Fruit fly (Drosophila melanogaster): ENCODE measurements around the gene Gr28a.

The Gr28a gene

DNA sequence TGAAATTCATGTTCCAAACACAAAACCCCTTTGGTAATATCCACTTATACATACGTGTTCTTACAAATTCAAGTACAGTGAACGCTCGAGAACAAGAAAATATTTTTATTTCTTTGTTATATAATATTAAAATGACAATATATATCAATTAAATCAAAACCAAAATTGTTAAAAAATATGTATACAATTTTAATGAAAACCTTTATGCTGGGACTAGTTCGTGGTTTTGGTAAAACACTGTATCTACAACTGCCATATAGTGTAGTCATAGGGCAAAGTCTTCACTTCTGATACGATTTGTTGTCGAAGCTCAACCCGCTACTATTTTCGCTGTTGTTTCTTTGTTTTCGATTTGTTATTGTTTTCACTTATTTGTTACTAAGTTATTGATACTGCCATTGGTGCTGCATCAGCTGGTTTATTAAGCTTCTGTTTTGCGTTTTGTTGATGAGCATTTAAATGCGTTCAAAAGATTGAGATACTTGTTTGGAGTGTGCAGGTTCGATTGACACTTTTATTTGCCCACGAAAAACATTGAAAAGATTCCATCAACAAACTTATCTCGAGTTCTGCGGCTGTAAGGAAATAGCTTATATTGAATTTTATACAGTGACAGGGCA is 19.2 kb downstream of the Gr28a start:
- TF ChIP-seq Mio (GFP tag; optimal IDR thresholded peaks at IDR 0.05) (no peak), CG32264 (GFP tag; optimal IDR thresholded peaks at IDR 0.05) (no peak), sv (GFP tag; optimal IDR thresholded peaks at IDR 0.05) (no peak), CG9705 (GFP tag; optimal IDR thresholded peaks at IDR 0.05) (no peak), CrebA (GFP tag; optimal IDR thresholded peaks at IDR 0.05; ENCODE audit: borderline replicate concordance) (no peak), Sp1 (GFP tag; optimal IDR thresholded peaks at IDR 0.05) (peak; percentile 50), Jra (GFP tag; optimal IDR thresholded peaks at IDR 0.05) (no peak), Vsx2 (GFP tag; optimal IDR thresholded peaks at IDR 0.05; ENCODE audit: partially characterized antibody) (no peak), sage (GFP tag; optimal IDR thresholded peaks at IDR 0.05) (no peak), N (GFP tag; optimal IDR thresholded peaks at IDR 0.05) (no peak), Dfd (GFP tag; optimal IDR thresholded peaks at IDR 0.05) (no peak), pan (optimal IDR thresholded peaks at IDR 0.05) (no peak), brk (GFP tag; optimal IDR thresholded peaks at IDR 0.05) (peak; percentile 12), fru (GFP tag; optimal IDR thresholded peaks at IDR 0.05) (peak; percentile 7), lola (GFP tag; optimal IDR thresholded peaks at IDR 0.05) (no peak), dmrt93B (GFP tag; optimal IDR thresholded peaks at IDR 0.05) (no peak), Hr83 (GFP tag; optimal IDR thresholded peaks at IDR 0.05; ENCODE audit: poor library complexity, severe bottlenecking) (no peak), dsf (GFP tag; optimal IDR thresholded peaks at IDR 0.05; ENCODE audit: borderline replicate concordance) (no peak), Dif (GFP tag; optimal IDR thresholded peaks at IDR 0.05; ENCODE audit: partially characterized antibody) (no peak), Myc (optimal IDR thresholded peaks at IDR 0.05) (no peak), Hnf4 (GFP tag; optimal IDR thresholded peaks at IDR 0.05) (peak; percentile 62), Hr78 (GFP tag; optimal IDR thresholded peaks at IDR 0.05) (no peak), GATAd (GFP tag; optimal IDR thresholded peaks at IDR 0.05) (no peak), usp (GFP tag; optimal IDR thresholded peaks at IDR 0.05) (no peak), HLH106 (tag; optimal IDR thresholded peaks at IDR 0.05) (peak; percentile 36), woc (GFP tag; optimal IDR thresholded peaks at IDR 0.05) (no peak), h (GFP tag; optimal IDR thresholded peaks at IDR 0.05) (peak; percentile 3), OdsH (GFP tag; optimal IDR thresholded peaks at IDR 0.05) (peak; percentile 50), ey (GFP tag; optimal IDR thresholded peaks at IDR 0.05) (peak; percentile 8), br (GFP tag; optimal IDR thresholded peaks at IDR 0.05) (no peak), tai (GFP tag; optimal IDR thresholded peaks at IDR 0.05) (no peak), dl (GFP tag; optimal IDR thresholded peaks at IDR 0.05; ENCODE audit: insufficient read depth in 1 of 2, partially characterized antibody in 2 of 2) (no peak), foxo (GFP tag; optimal IDR thresholded peaks at IDR 0.05) (peak in 1 of 2 experiments; percentile 50), Abd-B (GFP tag; optimal IDR thresholded peaks at IDR 0.05) (no peak), psq (GFP tag; optimal IDR thresholded peaks at IDR 0.05) (peak; percentile 7), rgr (GFP tag; optimal IDR thresholded peaks at IDR 0.05) (peak; percentile 37), jim (GFP tag; optimal IDR thresholded peaks at IDR 0.05) (no peak), Rel (GFP tag; optimal IDR thresholded peaks at IDR 0.05) (no peak), Rel (tag; optimal IDR thresholded peaks at IDR 0.05) (peak; percentile 4)

DNA sequence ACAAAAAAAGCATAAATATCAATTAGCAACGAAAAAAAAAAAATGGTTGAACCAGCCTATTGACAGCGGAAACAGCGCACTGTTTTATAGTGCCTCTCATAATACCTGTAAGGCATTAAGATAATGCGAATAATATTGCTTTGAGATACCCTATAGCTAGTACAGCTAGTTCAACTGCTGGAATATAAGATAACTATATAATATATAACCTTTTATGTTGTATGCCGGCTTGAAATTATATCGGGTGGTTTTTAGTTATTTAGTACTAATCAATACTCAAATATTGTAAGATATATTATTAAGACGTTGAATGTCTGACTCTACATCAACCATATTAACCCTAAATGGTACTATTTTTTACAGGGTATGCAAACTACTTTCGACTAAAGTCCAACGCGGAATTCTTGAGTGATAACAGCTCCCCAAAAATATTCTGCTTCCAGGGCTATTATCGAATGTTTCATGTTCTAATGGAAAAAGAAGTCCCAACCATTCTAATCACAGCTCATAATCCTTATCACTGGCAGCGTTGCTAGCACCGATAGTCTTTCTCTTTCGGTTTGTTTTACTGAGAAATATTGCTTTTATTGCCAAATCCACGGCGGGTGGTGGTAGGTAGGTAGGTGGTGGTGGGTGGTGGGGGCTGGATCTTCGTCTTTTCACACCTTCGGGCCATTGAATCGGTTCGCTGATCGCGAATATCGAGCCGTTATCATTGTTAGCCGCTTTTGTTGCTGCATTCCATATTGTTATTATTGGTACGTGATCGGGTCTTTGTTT is 19.9 kb downstream of the Gr28a start:
- no peak for TF ChIP-seq Jra (GFP tag; optimal IDR thresholded peaks at IDR 0.05)
- no peak for TF ChIP-seq dsf (GFP tag; optimal IDR thresholded peaks at IDR 0.05; ENCODE audit: borderline replicate concordance)
- no peak for TF ChIP-seq usp (GFP tag; optimal IDR thresholded peaks at IDR 0.05)
- no peak for TF ChIP-seq HLH106 (tag; optimal IDR thresholded peaks at IDR 0.05)
- no peak for TF ChIP-seq Rel (GFP tag; optimal IDR thresholded peaks at IDR 0.05)
- peak; percentile 5 for TF ChIP-seq Rel (tag; optimal IDR thresholded peaks at IDR 0.05)
- TF ChIP-seq foxo (GFP tag; optimal IDR thresholded peaks at IDR 0.05), result peak in 1 of 2 experiments; percentile 29
- no peak for TF ChIP-seq Dfd (GFP tag; optimal IDR thresholded peaks at IDR 0.05)
- TF ChIP-seq rgr (GFP tag; optimal IDR thresholded peaks at IDR 0.05), result no peak
- no peak for TF ChIP-seq OdsH (GFP tag; optimal IDR thresholded peaks at IDR 0.05)
- TF ChIP-seq Sp1 (GFP tag; optimal IDR thresholded peaks at IDR 0.05), result no peak
- TF ChIP-seq dmrt93B (GFP tag; optimal IDR thresholded peaks at IDR 0.05), result no peak
- no peak for TF ChIP-seq br (GFP tag; optimal IDR thresholded peaks at IDR 0.05)
- no peak for TF ChIP-seq tai (GFP tag; optimal IDR thresholded peaks at IDR 0.05)
- TF ChIP-seq Hr78 (GFP tag; optimal IDR thresholded peaks at IDR 0.05), result no peak
- TF ChIP-seq jim (GFP tag; optimal IDR thresholded peaks at IDR 0.05), result no peak
- TF ChIP-seq lola (GFP tag; optimal IDR thresholded peaks at IDR 0.05), result no peak
- no peak for TF ChIP-seq Dif (GFP tag; optimal IDR thresholded peaks at IDR 0.05; ENCODE audit: partially characterized antibody)
- TF ChIP-seq N (GFP tag; optimal IDR thresholded peaks at IDR 0.05), result no peak
- TF ChIP-seq Myc (optimal IDR thresholded peaks at IDR 0.05), result no peak
- TF ChIP-seq fru (GFP tag; optimal IDR thresholded peaks at IDR 0.05), result peak; percentile 42
- peak; percentile 41 for TF ChIP-seq Hr83 (GFP tag; optimal IDR thresholded peaks at IDR 0.05; ENCODE audit: poor library complexity, severe bottlenecking)
- no peak for TF ChIP-seq Mio (GFP tag; optimal IDR thresholded peaks at IDR 0.05)
- TF ChIP-seq sage (GFP tag; optimal IDR thresholded peaks at IDR 0.05), result no peak
- no peak for TF ChIP-seq ey (GFP tag; optimal IDR thresholded peaks at IDR 0.05)
- TF ChIP-seq woc (GFP tag; optimal IDR thresholded peaks at IDR 0.05), result no peak
- no peak for TF ChIP-seq CrebA (GFP tag; optimal IDR thresholded peaks at IDR 0.05; ENCODE audit: borderline replicate concordance)
- no peak for TF ChIP-seq h (GFP tag; optimal IDR thresholded peaks at IDR 0.05)
- TF ChIP-seq brk (GFP tag; optimal IDR thresholded peaks at IDR 0.05), result no peak
- TF ChIP-seq GATAd (GFP tag; optimal IDR thresholded peaks at IDR 0.05), result no peak
- TF ChIP-seq Abd-B (GFP tag; optimal IDR thresholded peaks at IDR 0.05), result no peak
- no peak for TF ChIP-seq Vsx2 (GFP tag; optimal IDR thresholded peaks at IDR 0.05; ENCODE audit: partially characterized antibody)
